Worm (Caenorhabditis elegans) whole organism, young adult: ENCODE measurements around the gene clec-3.

Source experiments
- B0019.2 ChIP-seq: fragments of 200-800 bp; sonication (Bioruptor generic); conservative IDR thresholded peaks from 2 replicates; pipeline ENCODE4 v1.3.6; 2022; ENCODE audit warnings: missing genetic modification reagents, missing genetic modification characterization, missing compliant biosample characterization
- C06A6.2 ChIP-seq: fragments of 200-800 bp; sonication (Bioruptor generic); conservative IDR thresholded peaks from 2 replicates; pipeline ENCODE4 v1.3.6; 2022; ENCODE audit warnings: missing genetic modification characterization, missing compliant biosample characterization
- C17E4.6 ChIP-seq: fragments of 200-800 bp; sonication (Bioruptor generic); IDR thresholded peaks from 2 replicates; pipeline ENCODE4 v1.3.6; 2022; ENCODE audit warnings: missing genetic modification reagents, missing genetic modification characterization, missing compliant biosample characterization
- F57A8.1 ChIP-seq: fragments of 200-800 bp; sonication (Bioruptor generic); optimal IDR thresholded peaks from 2 replicates; lab custom pipeline; 2018; ENCODE audit warnings: mild to moderate bottlenecking, missing genetic modification characterization, moderate library complexity, missing compliant biosample characterization
- K12H6.12 ChIP-seq: fragments of 200-800 bp; sonication (Bioruptor generic); optimal IDR thresholded peaks from 2 replicates; lab custom pipeline; 2018; ENCODE audit warnings: mild to moderate bottlenecking, missing genetic modification characterization, missing compliant biosample characterization
- T07F8.4 ChIP-seq: sonication (generic microtip); optimal IDR thresholded peaks from 2 replicates; lab custom pipeline; 2016; ENCODE audit warnings: mild to moderate bottlenecking, missing genetic modification characterization, moderate library complexity, missing compliant biosample characterization
- Y67H2A.10 ChIP-seq: fragments of 200-800 bp; sonication (Bioruptor generic); conservative IDR thresholded peaks from 2 replicates; pipeline ENCODE4 v1.3.6; 2022; ENCODE audit warnings: missing genetic modification reagents, missing genetic modification characterization, missing compliant biosample characterization
- Y95B8A.8 ChIP-seq: fragments of 200-800 bp; sonication (Bioruptor generic); IDR thresholded peaks from 2 replicates; pipeline ENCODE4 v1.3.6; 2022; ENCODE audit warnings: missing genetic modification reagents, missing genetic modification characterization, missing compliant biosample characterization
- aptf-2 ChIP-seq: fragments of 200-800 bp; sonication (Bioruptor generic); conservative IDR thresholded peaks from 2 replicates; pipeline ENCODE4 v1.3.6; 2022; ENCODE audit warnings: missing genetic modification reagents, missing genetic modification characterization, missing compliant biosample characterization
- attf-5 ChIP-seq: fragments of 200-800 bp; sonication (Bioruptor generic); optimal IDR thresholded peaks from 2 replicates; lab custom pipeline; 2018; ENCODE audit warnings: mild to moderate bottlenecking, missing genetic modification characterization, missing compliant biosample characterization
- bed-2 ChIP-seq: fragments of 200-800 bp; sonication (Bioruptor generic); IDR thresholded peaks from 2 replicates; pipeline ENCODE4 v1.3.6; 2022; ENCODE audit warnings: missing genetic modification reagents, missing genetic modification characterization, missing compliant biosample characterization
- ccch-3 ChIP-seq: fragments of 200-800 bp; sonication (Bioruptor generic); optimal IDR thresholded peaks from 2 replicates; lab custom pipeline; 2018; ENCODE audit warnings: mild to moderate bottlenecking, missing genetic modification characterization, missing compliant biosample characterization
- cebp-1 ChIP-seq, 2 experiments: fragments of 200-800 bp in 1 of 2; sonication (Bioruptor generic) in 1 of 2; sonication (generic microtip) in 1 of 2; IDR thresholded peaks in 1 of 2; optimal IDR thresholded peaks in 1 of 2; 2 replicates each; pipeline versions ENCODE4 v1.3.6 to Lab custom; 2017 to 2022; ENCODE audit warnings: missing compliant biosample characterization in 2 of 2, missing genetic modification characterization in 2 of 2, mild to moderate bottlenecking in 1 of 2, missing genetic modification reagents in 1 of 2, moderate library complexity in 1 of 2
- ceh-58 ChIP-seq: fragments of 200-800 bp; sonication (Bioruptor generic); IDR thresholded peaks from 2 replicates; pipeline ENCODE4 v1.3.6; 2022; ENCODE audit warnings: missing genetic modification characterization, missing compliant biosample characterization
- ceh-79 ChIP-seq: sonication (generic microtip); optimal IDR thresholded peaks from 2 replicates; lab custom pipeline; 2017; ENCODE audit warnings: mild to moderate bottlenecking, missing genetic modification characterization, missing compliant biosample characterization
- ceh-91 ChIP-seq: fragments of 200-800 bp; sonication (Bioruptor generic); IDR thresholded peaks from 2 replicates; pipeline ENCODE4 v1.3.6; 2022; ENCODE audit warnings: missing genetic modification reagents, missing genetic modification characterization, missing compliant biosample characterization
- die-1 ChIP-seq: sonication (generic microtip); optimal IDR thresholded peaks from 2 replicates; lab custom pipeline; 2016; ENCODE audit warnings: missing genotype, mild to moderate bottlenecking, missing genetic modification characterization, missing compliant biosample characterization
- dox-1 ChIP-seq: fragments of 200-800 bp; sonication (Bioruptor generic); IDR thresholded peaks from 2 replicates; pipeline ENCODE4 v1.3.6; 2022; ENCODE audit warnings: missing genetic modification reagents, missing genetic modification characterization, missing compliant biosample characterization
- dpff-1 ChIP-seq: sonication (generic microtip); optimal IDR thresholded peaks from 2 replicates; lab custom pipeline; 2017; ENCODE audit warnings: mild to moderate bottlenecking, missing genetic modification characterization, missing compliant biosample characterization
- efl-1 ChIP-seq: fragments of 150-350 bp; optimal IDR thresholded peaks from 2 replicates; lab custom pipeline; 2014; ENCODE audit warnings: missing biosample characterization, missing genetic modification reagents, missing genetic modification characterization
- egl-18 ChIP-seq: fragments of 200-800 bp; sonication (Bioruptor generic); IDR thresholded peaks from 2 replicates; pipeline ENCODE4 v1.3.6; 2022; ENCODE audit warnings: missing genetic modification reagents, missing genetic modification characterization, missing compliant biosample characterization
- ekl-4 ChIP-seq: fragments of 200-800 bp; sonication (Bioruptor generic); IDR thresholded peaks from 2 replicates; pipeline ENCODE4 v1.3.6; 2022; ENCODE audit warnings: missing genetic modification reagents, missing genetic modification characterization, missing compliant biosample characterization
- fkh-3 ChIP-seq: sonication (generic microtip); optimal IDR thresholded peaks from 2 replicates; lab custom pipeline; 2016; ENCODE audit warnings: mild to moderate bottlenecking, missing genetic modification characterization, missing compliant biosample characterization
- gei-17 ChIP-seq: fragments of 200-800 bp; sonication (Bioruptor generic); optimal IDR thresholded peaks from 2 replicates; lab custom pipeline; 2018; ENCODE audit warnings: mild to moderate bottlenecking, missing genetic modification characterization, missing compliant biosample characterization
- hlh-12 ChIP-seq: sonication (generic microtip); optimal IDR thresholded peaks from 2 replicates; lab custom pipeline; 2016; ENCODE audit warnings: missing genetic modification characterization, missing compliant biosample characterization
- hmg-1.2 ChIP-seq: fragments of 200-800 bp; sonication (Bioruptor generic); IDR thresholded peaks from 2 replicates; pipeline ENCODE4 v1.3.6; 2022; ENCODE audit warnings: missing genetic modification reagents, missing genetic modification characterization, missing compliant biosample characterization
- hmg-20 ChIP-seq: fragments of 200-800 bp; sonication (Bioruptor generic); IDR thresholded peaks from 2 replicates; pipeline ENCODE4 v1.3.6; 2022; ENCODE audit warnings: missing genetic modification reagents, missing genetic modification characterization, missing compliant biosample characterization
- hrde-1 ChIP-seq: sonication (generic microtip); optimal IDR thresholded peaks from 2 replicates; lab custom pipeline; 2016; ENCODE audit warnings: missing genetic modification characterization, mild to moderate bottlenecking, missing compliant biosample characterization, moderate library complexity, missing genotype, missing genetic modification reagents, borderline replicate concordance
- lin-35 ChIP-seq, 3 experiments: fragments of 150-350 bp in 2 of 3; sonication (generic microtip) in 1 of 3; optimal IDR thresholded peaks; 2 replicates each; lab custom pipeline; 2014 to 2018; ENCODE audit warnings: missing biosample characterization in 3 of 3, missing genetic modification characterization in 3 of 3, missing genetic modification reagents in 3 of 3
- lir-1 ChIP-seq: fragments of 200-800 bp; sonication (Bioruptor generic); conservative IDR thresholded peaks from 2 replicates; pipeline ENCODE4 v1.3.6; 2022; ENCODE audit warnings: missing genetic modification reagents, missing genetic modification characterization, missing compliant biosample characterization
- lsy-27 ChIP-seq: sonication (generic microtip); optimal IDR thresholded peaks from 2 replicates; lab custom pipeline; 2017; ENCODE audit warnings: missing genetic modification characterization, mild to moderate bottlenecking, missing compliant biosample characterization, antibody characterized with exemption, missing genotype, borderline replicate concordance; ENCODE audit not compliant: insufficient read depth
- madf-6 ChIP-seq: fragments of 200-800 bp; sonication (Bioruptor generic); IDR thresholded peaks from 2 replicates; pipeline ENCODE4 v1.3.6; 2022; ENCODE audit warnings: missing genetic modification reagents, missing genetic modification characterization, missing compliant biosample characterization
- madf-8 ChIP-seq: fragments of 200-800 bp; sonication (Bioruptor generic); conservative IDR thresholded peaks from 2 replicates; pipeline ENCODE4 v1.3.6; 2022; ENCODE audit warnings: missing genetic modification reagents, missing genetic modification characterization, missing compliant biosample characterization
- mcd-1 ChIP-seq: fragments of 200-800 bp; sonication (Bioruptor generic); IDR thresholded peaks from 2 replicates; pipeline ENCODE4 v1.3.6; 2022; ENCODE audit warnings: missing genetic modification reagents, missing genetic modification characterization, missing compliant biosample characterization
- mes-4 ChIP-seq: sonication (generic microtip); optimal IDR thresholded peaks from 2 replicates; lab custom pipeline; 2016; ENCODE audit warnings: missing genotype, missing genetic modification characterization, missing compliant biosample characterization
- mxl-1 ChIP-seq: sonication (generic microtip); optimal IDR thresholded peaks from 2 replicates; lab custom pipeline; 2016; ENCODE audit warnings: missing genetic modification characterization, missing compliant biosample characterization
- nfya-2 ChIP-seq: fragments of 200-800 bp; sonication (Bioruptor generic); IDR thresholded peaks from 2 replicates; pipeline ENCODE4 v1.3.6; 2022; ENCODE audit warnings: missing genetic modification reagents, missing genetic modification characterization, missing compliant biosample characterization
- nhr-27 ChIP-seq: fragments of 200-800 bp; sonication (Bioruptor generic); optimal IDR thresholded peaks from 2 replicates; lab custom pipeline; 2018; ENCODE audit warnings: mild to moderate bottlenecking, missing genetic modification characterization, moderate library complexity, missing compliant biosample characterization
- pbrm-1 ChIP-seq: fragments of 200-800 bp; sonication (Bioruptor generic); IDR thresholded peaks from 2 replicates; pipeline ENCODE4 v1.3.6; 2022; ENCODE audit warnings: missing genetic modification reagents, missing genetic modification characterization, missing compliant biosample characterization
- sdz-38 ChIP-seq: sonication (generic microtip); optimal IDR thresholded peaks from 2 replicates; lab custom pipeline; 2016; ENCODE audit warnings: missing genotype, missing genetic modification characterization, missing compliant biosample characterization
- snpc-1.3 ChIP-seq: sonication (generic microtip); optimal IDR thresholded peaks from 2 replicates; lab custom pipeline; 2017; ENCODE audit warnings: missing genetic modification characterization, mild to moderate bottlenecking, missing compliant biosample characterization, antibody characterized with exemption, moderate library complexity, missing genotype, missing genetic modification reagents; ENCODE audit not compliant: insufficient read depth
- snpc-4 ChIP-seq, 5 experiments: fragments of 150-350 bp in 1 of 5; sonication (generic microtip) in 4 of 5; optimal IDR thresholded peaks; 2 replicates each; lab custom pipeline; 2014 to 2018; ENCODE audit warnings: missing genetic modification characterization in 5 of 5, missing biosample characterization in 3 of 5, antibody characterized with exemption in 2 of 5, mild to moderate bottlenecking in 2 of 5, missing compliant biosample characterization in 2 of 5, missing genotype in 2 of 5, moderate library complexity in 2 of 5, missing genetic modification reagents in 1 of 5
- sptf-2 ChIP-seq: fragments of 200-800 bp; sonication (Bioruptor generic); optimal IDR thresholded peaks from 2 replicates; lab custom pipeline; 2018; ENCODE audit warnings: mild to moderate bottlenecking, missing genetic modification characterization, missing compliant biosample characterization
- tbp1 ChIP-seq: fragments of 200-800 bp; sonication (Bioruptor generic); optimal IDR thresholded peaks from 2 replicates; lab custom pipeline; 2018; ENCODE audit warnings: mild to moderate bottlenecking, missing genetic modification characterization, missing compliant biosample characterization
- tlf-1 ChIP-seq: fragments of 200-800 bp; sonication (Bioruptor generic); optimal IDR thresholded peaks from 2 replicates; lab custom pipeline; 2018; ENCODE audit warnings: mild to moderate bottlenecking, missing genetic modification characterization, missing compliant biosample characterization
- unc-62 ChIP-seq: fragments of 150-350 bp; optimal IDR thresholded peaks from 2 replicates; lab custom pipeline; 2014; ENCODE audit warnings: missing biosample characterization, missing genetic modification reagents, missing genetic modification characterization
- ztf-25 ChIP-seq: fragments of 200-800 bp; sonication (Bioruptor generic); IDR thresholded peaks from 2 replicates; pipeline ENCODE4 v1.3.6; 2022; ENCODE audit warnings: missing genetic modification reagents, missing genetic modification characterization, missing compliant biosample characterization
- ztf-3 ChIP-seq: fragments of 200-800 bp; sonication (Bioruptor generic); optimal IDR thresholded peaks from 2 replicates; lab custom pipeline; 2018; ENCODE audit warnings: mild to moderate bottlenecking, missing genetic modification characterization, missing compliant biosample characterization

clec-3 gene

DNA sequence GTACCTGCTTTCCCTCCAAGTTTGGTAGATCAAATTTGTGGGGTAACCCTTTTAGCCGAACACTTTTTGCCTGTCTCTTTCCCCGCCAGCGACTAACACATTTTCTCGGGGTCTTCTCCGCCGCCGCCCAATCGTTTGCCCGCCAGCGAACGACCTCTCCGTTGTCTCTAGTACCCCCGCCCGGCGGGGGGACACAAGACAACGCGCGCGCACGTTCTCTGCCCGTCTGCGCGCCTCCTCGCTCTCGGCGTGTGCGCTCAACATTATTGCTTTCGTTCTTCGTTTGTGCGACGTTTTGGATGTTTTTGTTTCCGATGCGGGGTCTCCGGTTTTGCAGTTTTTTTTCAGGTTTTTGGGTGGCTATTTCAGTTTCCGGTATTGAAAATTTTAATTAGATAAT lies 35.8 kb upstream of the clec-3 start (continued):
- TF ChIP-seq ceh-58 (GFP tag; lab: Robert Waterston, UW): no peak
- no peak for TF ChIP-seq dpff-1 (tag; lab: Kevin White, UChicago)
- TF ChIP-seq attf-5 (GFP tag; lab: Kevin White, UChicago): peak; percentile 23
- TF ChIP-seq cebp-1 (GFP tag; IDR thresholded peaks at IDR 0.05; lab: Robert Waterston, UW): no peak
- TF ChIP-seq cebp-1 (tag; optimal IDR thresholded peaks at IDR 0.05; lab: Kevin White, UChicago): peak; percentile 52
- TF ChIP-seq ztf-25 (GFP tag; lab: Robert Waterston, UW): no peak
- TF ChIP-seq ceh-79 (tag; lab: Kevin White, UChicago): no peak
- TF ChIP-seq hmg-1.2 (GFP tag; lab: Robert Waterston, UW): peak; percentile 33; the same call in 1 of the 2 replicates
- TF ChIP-seq lsy-27 (tag; lab: Kevin White, UChicago): no peak
- TF ChIP-seq tlf-1 (GFP tag; lab: Kevin White, UChicago): no peak
- TF ChIP-seq hlh-12 (tag; lab: Kevin White, UChicago): no peak
- no peak for TF ChIP-seq fkh-3
- no peak for TF ChIP-seq sdz-38
- TF ChIP-seq mxl-1: no peak
- no peak for TF ChIP-seq nhr-27 (tag; lab: Kevin White, UChicago)
- no peak for TF ChIP-seq snpc-1.3 (tag; lab: Kevin White, UChicago)
- TF ChIP-seq hrde-1 (tag; lab: Kevin White, UChicago): no peak
- TF ChIP-seq madf-8 (GFP tag; lab: Robert Waterston, UW): 0 out of 2 replicates have a peak, but pooled peaks have one; percentile 21
- TF ChIP-seq bed-2 (GFP tag; lab: Robert Waterston, UW): no peak
- peak; percentile 37; the same call in 1 of the 2 replicates for TF ChIP-seq mcd-1 (GFP tag; lab: Robert Waterston, UW)
- TF ChIP-seq dox-1 (GFP tag; lab: Robert Waterston, UW): no peak
- 0 out of 2 replicates have a peak, but pooled peaks have one; percentile 29 for TF ChIP-seq egl-18 (GFP tag; lab: Robert Waterston, UW)
- TF ChIP-seq ccch-3 (GFP tag; lab: Kevin White, UChicago): no peak
- TF ChIP-seq pbrm-1 (GFP tag; lab: Robert Waterston, UW): no peak
- TF ChIP-seq lin-35 (GFP tag; optimal IDR thresholded peaks at IDR 0.05; lab: Kevin White, UChicago): no peak
- no peak for TF ChIP-seq aptf-2
- TF ChIP-seq T07F8.4 (tag; lab: Kevin White, UChicago): no peak
- TF ChIP-seq ekl-4 (GFP tag; lab: Robert Waterston, UW): no peak
- no peak for TF ChIP-seq ztf-3 (GFP tag; lab: Kevin White, UChicago)
- TF ChIP-seq gei-17: no peak
- TF ChIP-seq Y95B8A.8 (GFP tag; lab: Robert Waterston, UW): no peak
- TF ChIP-seq die-1: no peak
- TF ChIP-seq K12H6.12: no peak
- no peak for TF ChIP-seq mes-4 (tag; lab: Kevin White, UChicago)
- TF ChIP-seq sptf-2 (GFP tag; lab: Kevin White, UChicago): no peak
- TF ChIP-seq ceh-91 (GFP tag; lab: Robert Waterston, UW): no peak
- TF ChIP-seq lir-1 (GFP tag; lab: Robert Waterston, UW): no peak
- TF ChIP-seq tbp1 (GFP tag; lab: Kevin White, UChicago): no peak
- no peak for TF ChIP-seq B0019.2 (GFP tag; lab: Robert Waterston, UW)
- TF ChIP-seq efl-1 (GFP tag; lab: Kevin White, UChicago): no peak
- TF ChIP-seq C17E4.6: no peak
- no peak for TF ChIP-seq hmg-20 (GFP tag; lab: Robert Waterston, UW)
- TF ChIP-seq madf-6: no peak
- TF ChIP-seq C06A6.2 (GFP tag; lab: Robert Waterston, UW): no peak
- no peak for TF ChIP-seq snpc-4 (GFP tag; optimal IDR thresholded peaks at IDR 0.05; lab: Kevin White, UChicago)
- no peak for TF ChIP-seq snpc-4 (tag; optimal IDR thresholded peaks at IDR 0.05; lab: Kevin White, UChicago)
- no peak for TF ChIP-seq unc-62
- TF ChIP-seq F57A8.1 (GFP tag; lab: Kevin White, UChicago): no peak
- no peak for TF ChIP-seq nfya-2 (GFP tag; lab: Robert Waterston, UW)
- no peak for TF ChIP-seq Y67H2A.10 (GFP tag; lab: Robert Waterston, UW)
